Worm (Caenorhabditis elegans) whole organism, young adult: Measurements from ENCODE around the gene ZK682.7.

ENCODE experiments used
- B0261.1 ChIP-seq: sonication (generic microtip); optimal IDR thresholded peaks from 2 replicates; lab custom pipeline; 2016; ENCODE audit warnings: mild to moderate bottlenecking, missing genetic modification characterization, moderate library complexity, missing compliant biosample characterization
- ama-1 ChIP-seq, 3 experiments: fragments of 150-350 bp in 1 of 3; sonication (generic microtip) in 2 of 3; optimal IDR thresholded peaks; 2 replicates each; lab custom pipeline; 2014 to 2018; ENCODE audit warnings: missing biosample characterization in 2 of 3, missing genetic modification characterization in 2 of 3, missing genetic modification reagents in 2 of 3
- aptf-2 ChIP-seq: fragments of 200-800 bp; sonication (Bioruptor generic); conservative IDR thresholded peaks from 2 replicates; pipeline ENCODE4 v1.3.6; 2022; ENCODE audit warnings: missing genetic modification reagents, missing genetic modification characterization, missing compliant biosample characterization
- ccch-3 ChIP-seq: fragments of 200-800 bp; sonication (Bioruptor generic); optimal IDR thresholded peaks from 2 replicates; lab custom pipeline; 2018; ENCODE audit warnings: mild to moderate bottlenecking, missing genetic modification characterization, missing compliant biosample characterization
- ceh-91 ChIP-seq: fragments of 200-800 bp; sonication (Bioruptor generic); IDR thresholded peaks from 2 replicates; pipeline ENCODE4 v1.3.6; 2022; ENCODE audit warnings: missing genetic modification reagents, missing genetic modification characterization, missing compliant biosample characterization
- lin-40 ChIP-seq: sonication (generic microtip); optimal IDR thresholded peaks from 2 replicates; lab custom pipeline; 2016; ENCODE audit warnings: missing genetic modification characterization, mild to moderate bottlenecking, missing compliant biosample characterization, missing genotype, missing genetic modification reagents
- mxl-1 ChIP-seq: sonication (generic microtip); optimal IDR thresholded peaks from 2 replicates; lab custom pipeline; 2016; ENCODE audit warnings: missing genetic modification characterization, missing compliant biosample characterization
- nhr-80 ChIP-seq: sonication (generic microtip); optimal IDR thresholded peaks from 2 replicates; lab custom pipeline; 2016; ENCODE audit warnings: missing genetic modification characterization, missing compliant biosample characterization
- snpc-1.3 ChIP-seq: sonication (generic microtip); optimal IDR thresholded peaks from 2 replicates; lab custom pipeline; 2017; ENCODE audit warnings: missing genetic modification characterization, mild to moderate bottlenecking, missing compliant biosample characterization, antibody characterized with exemption, moderate library complexity, missing genotype, missing genetic modification reagents; ENCODE audit not compliant: insufficient read depth
- snpc-4 ChIP-seq, 5 experiments: fragments of 150-350 bp in 1 of 5; sonication (generic microtip) in 4 of 5; optimal IDR thresholded peaks; 2 replicates each; lab custom pipeline; 2014 to 2018; ENCODE audit warnings: missing genetic modification characterization in 5 of 5, missing biosample characterization in 3 of 5, antibody characterized with exemption in 2 of 5, mild to moderate bottlenecking in 2 of 5, missing compliant biosample characterization in 2 of 5, missing genotype in 2 of 5, moderate library complexity in 2 of 5, missing genetic modification reagents in 1 of 5
- tbx-9 ChIP-seq: sonication (generic microtip); optimal IDR thresholded peaks from 2 replicates; lab custom pipeline; 2016; ENCODE audit warnings: borderline replicate concordance, missing genetic modification characterization, inconsistent platforms, missing compliant biosample characterization
- unc-62 ChIP-seq: fragments of 150-350 bp; optimal IDR thresholded peaks from 2 replicates; lab custom pipeline; 2014; ENCODE audit warnings: missing biosample characterization, missing genetic modification reagents, missing genetic modification characterization

DNA sequence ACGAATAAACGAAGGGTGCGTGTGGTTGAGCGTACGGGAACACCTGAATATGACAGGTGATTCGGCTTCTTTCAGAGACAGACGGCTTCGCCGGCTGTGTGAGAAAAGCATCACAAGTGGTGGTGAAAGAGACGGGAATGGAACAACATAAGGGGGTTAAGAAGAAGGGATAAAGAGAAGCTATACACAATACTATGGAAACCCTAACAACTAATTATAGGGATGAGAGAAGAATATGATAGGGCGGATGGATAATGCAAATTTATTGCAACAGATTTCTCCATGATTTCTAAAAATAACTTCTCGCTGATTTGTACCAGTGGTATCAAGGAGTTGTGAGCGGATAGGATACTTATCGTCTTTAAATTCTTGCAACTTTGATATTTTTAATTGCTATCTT, 9.9 kb downstream of the ZK682.7 start, which contains the start of gene hlh-10:
- TF ChIP-seq unc-62 (no peak), mxl-1 (tag; lab: Kevin White, UChicago) (no peak), B0261.1 (tag; lab: Kevin White, UChicago) (no peak), snpc-1.3 (tag; lab: Kevin White, UChicago) (no peak), tbx-9 (tag; lab: Kevin White, UChicago) (no peak), lin-40 (tag; lab: Kevin White, UChicago) (no peak), nhr-80 (tag; lab: Kevin White, UChicago) (no peak), aptf-2 (no peak), ccch-3 (no peak), ama-1 (optimal IDR thresholded peaks at IDR 0.05; lab: Kevin White, UChicago) (no peak), ama-1 (GFP tag; optimal IDR thresholded peaks at IDR 0.05; lab: Kevin White, UChicago) (no peak), snpc-4 (GFP tag; optimal IDR thresholded peaks at IDR 0.05; lab: Kevin White, UChicago) (no peak), snpc-4 (tag; optimal IDR thresholded peaks at IDR 0.05; lab: Kevin White, UChicago) (no peak), ceh-91 (GFP tag; lab: Robert Waterston, UW) (no peak)
